Fruit fly (Drosophila melanogaster): ENCODE data around the gene CG7326.
A peak's percentile ranks its signal among the peaks of the same experiment; 100 is the strongest.

The CG7326 gene

dm6 chrX:18869489-18870132 lies 6.0 kb upstream of the CG7326 start (continued):
- TF ChIP-seq chif (GFP tag; optimal IDR thresholded peaks at IDR 0.05) (peak; percentile 1 to 26), vvl (GFP tag; IDR thresholded peaks at IDR 0.05) (peak; percentile 71), Myb (GFP tag; optimal IDR thresholded peaks at IDR 0.05) (no peak), az2 (GFP tag; optimal IDR thresholded peaks at IDR 0.05) (peak; percentile 31), Deaf1 (tag; optimal IDR thresholded peaks at IDR 0.05) (no peak), crol (GFP tag; IDR thresholded peaks at IDR 0.05) (peak; percentile 81), jigr1 (GFP tag; IDR thresholded peaks at IDR 0.05) (0 out of 3 replicates have a peak, but pooled peaks have one; percentile 26), MBD-R2 (GFP tag; IDR thresholded peaks at IDR 0.05) (peak; percentile 27; the same call in 1 of the 2 replicates), esg (GFP tag; conservative IDR thresholded peaks at IDR 0.05) (peak; percentile 58), B-H2 (GFP tag; optimal IDR thresholded peaks at IDR 0.05) (no peak), slbo (GFP tag; IDR thresholded peaks at IDR 0.05) (peak; percentile 65), jumu (GFP tag; optimal IDR thresholded peaks at IDR 0.05) (peak; percentile 12), CG17328 (GFP tag; IDR thresholded peaks at IDR 0.05) (peak; percentile 50; the same call in 1 of the 2 replicates), Blimp-1 (GFP tag; optimal IDR thresholded peaks at IDR 0.05) (peak; percentile 25), Rx (GFP tag; IDR thresholded peaks at IDR 0.05) (peak; percentile 23; the same call in 1 of the 2 replicates), bcd (GFP tag; optimal IDR thresholded peaks at IDR 0.05) (peak; percentile 52), YL-1 (GFP tag; optimal IDR thresholded peaks at IDR 0.05) (no peak), CTCF (GFP tag; optimal IDR thresholded peaks at IDR 0.05) (no peak), Sry-β (GFP tag; optimal IDR thresholded peaks at IDR 0.05) (peak; percentile 78), CG14965 (GFP tag; optimal IDR thresholded peaks at IDR 0.05; ENCODE audit: borderline replicate concordance) (no peak), CG13287 (GFP tag; IDR thresholded peaks at IDR 0.05; ENCODE audit: partially characterized antibody) (no peak), CG7556 (GFP tag; optimal IDR thresholded peaks at IDR 0.05) (peak; percentile 41), psq (GFP tag; optimal IDR thresholded peaks at IDR 0.05) (no peak), fu2 (GFP tag; optimal IDR thresholded peaks at IDR 0.05) (no peak), pfk (GFP tag; optimal IDR thresholded peaks at IDR 0.05) (no peak), Max (GFP tag; optimal IDR thresholded peaks at IDR 0.05) (no peak), sens (GFP tag) (peak; percentile 93), Sox102F (GFP tag; optimal IDR thresholded peaks at IDR 0.05) (peak; percentile 57), gem (tag; optimal IDR thresholded peaks at IDR 0.05) (no peak), CG13775 (GFP tag; optimal IDR thresholded peaks at IDR 0.05) (peak; percentile 45), org-1 (GFP tag; optimal IDR thresholded peaks at IDR 0.05) (peak; percentile 3), CG10267 (tag; optimal IDR thresholded peaks at IDR 0.05) (peak; percentile 34), PHDP (tag; optimal IDR thresholded peaks at IDR 0.05) (peak; percentile 31), Ada2b (GFP tag; IDR thresholded peaks at IDR 0.05) (peak; percentile 59; the same call in 1 of the 2 replicates), CG17612 (GFP tag; IDR thresholded peaks at IDR 0.05) (no peak), mam (GFP tag; optimal IDR thresholded peaks at IDR 0.05) (peak; percentile 46), CG5953 (GFP tag; IDR thresholded peaks at IDR 0.05) (0 out of 2 replicates have a peak, but pooled peaks have one; percentile 36), CG6854 (GFP tag; optimal IDR thresholded peaks at IDR 0.05) (no peak), ci (GFP tag; IDR thresholded peaks at IDR 0.05) (peak; percentile 65; the same call in 1 of the 3 replicates), CG7372 (GFP tag; IDR thresholded peaks at IDR 0.05) (0 out of 2 replicates have a peak, but pooled peaks have one; percentile 8), sisA (GFP tag; IDR thresholded peaks at IDR 0.05) (peak; percentile 57), chn (GFP tag; optimal IDR thresholded peaks at IDR 0.05) (no peak), al (GFP tag; IDR thresholded peaks at IDR 0.05) (no peak), prd (optimal IDR thresholded peaks at IDR 0.05) (no peak), prd (GFP tag; IDR thresholded peaks at IDR 0.05) (peak; percentile 70), onecut (GFP tag; IDR thresholded peaks at IDR 0.05) (peak; percentile 39; the same call in 1 of the 2 replicates), CG11504 (tag; optimal IDR thresholded peaks at IDR 0.05) (no peak), gcm (GFP tag; optimal IDR thresholded peaks at IDR 0.05) (peak; percentile 7), ara (GFP tag; IDR thresholded peaks at IDR 0.05) (peak; percentile 61; the same call in 1 of the 2 replicates), aop (GFP tag; IDR thresholded peaks at IDR 0.05) (no peak), CG3281 (GFP tag; optimal IDR thresholded peaks at IDR 0.05) (peak; percentile 51)
